Worm (Caenorhabditis elegans) whole organism, L4/young adult: ENCODE measurements around the gene math-48.

Experiments
- W03F9.2 ChIP-seq: fragments of 150-350 bp; optimal IDR thresholded peaks from 2 replicates; lab custom pipeline; 2014; ENCODE audit warnings: missing biosample characterization, missing genetic modification characterization
- dao-5 ChIP-seq: sonication (generic microtip); optimal IDR thresholded peaks from 2 replicates; lab custom pipeline; 2016; ENCODE audit warnings: missing genotype, missing genetic modification characterization, moderate library complexity, missing compliant biosample characterization
- him-1 ChIP-seq: sonication (generic microtip); optimal IDR thresholded peaks from 2 replicates; lab custom pipeline; 2016; ENCODE audit warnings: missing genotype, missing genetic modification reagents, missing genetic modification characterization, missing compliant biosample characterization

DNA sequence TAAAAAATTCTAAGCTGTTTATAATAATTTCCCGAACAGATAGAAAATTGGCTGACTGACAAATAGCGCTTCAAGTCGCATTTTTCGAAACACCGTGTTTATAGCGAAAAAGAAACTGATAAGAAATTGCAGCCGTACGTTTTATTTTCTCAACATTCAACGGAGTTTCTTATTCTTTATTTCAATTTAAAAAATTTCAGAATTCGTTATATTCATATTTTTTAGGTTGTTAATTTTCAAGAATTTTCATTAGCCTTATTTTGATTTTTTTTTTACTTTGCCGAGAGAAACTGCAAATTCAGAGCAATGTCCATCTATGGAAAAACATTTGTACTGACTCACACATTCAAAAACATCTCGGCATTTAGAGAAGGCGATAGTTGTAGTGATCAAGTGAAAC is 48.4 kb downstream of the math-48 start, which contains the start of gene C46F9.6:
- TF ChIP-seq him-1 (tag; lab: Kevin White, UChicago) (no peak), W03F9.2 (tag; lab: Kevin White, UChicago) (no peak), dao-5 (tag; lab: Kevin White, UChicago) (no peak)
